Worm (Caenorhabditis elegans) whole organism, young adult: ENCODE measurements around the gene pgl-1.

Source experiments
- B0019.2 ChIP-seq: fragments of 200-800 bp; sonication (Bioruptor generic); conservative IDR thresholded peaks from 2 replicates; pipeline ENCODE4 v1.3.6; 2022; ENCODE audit warnings: missing genetic modification reagents, missing genetic modification characterization, missing compliant biosample characterization
- B0261.1 ChIP-seq: sonication (generic microtip); optimal IDR thresholded peaks from 2 replicates; lab custom pipeline; 2016; ENCODE audit warnings: mild to moderate bottlenecking, missing genetic modification characterization, moderate library complexity, missing compliant biosample characterization
- C06A6.2 ChIP-seq: fragments of 200-800 bp; sonication (Bioruptor generic); conservative IDR thresholded peaks from 2 replicates; pipeline ENCODE4 v1.3.6; 2022; ENCODE audit warnings: missing genetic modification characterization, missing compliant biosample characterization
- C17E4.6 ChIP-seq: fragments of 200-800 bp; sonication (Bioruptor generic); IDR thresholded peaks from 2 replicates; pipeline ENCODE4 v1.3.6; 2022; ENCODE audit warnings: missing genetic modification reagents, missing genetic modification characterization, missing compliant biosample characterization
- D2030.7 ChIP-seq: fragments of 200-800 bp; sonication (Bioruptor generic); IDR thresholded peaks from 2 replicates; pipeline ENCODE4 v1.3.6; 2022; ENCODE audit warnings: missing genetic modification reagents, missing genetic modification characterization, missing compliant biosample characterization
- F23B12.7 ChIP-seq: sonication (generic microtip); optimal IDR thresholded peaks from 2 replicates; lab custom pipeline; 2017; ENCODE audit warnings: missing genetic modification characterization, mild to moderate bottlenecking, missing compliant biosample characterization, antibody characterized with exemption, moderate library complexity; ENCODE audit not compliant: insufficient read depth
- F33H1.4 ChIP-seq: fragments of 200-800 bp; sonication (Bioruptor generic); IDR thresholded peaks from 2 replicates; pipeline ENCODE4 v1.3.6; 2022; ENCODE audit warnings: missing genetic modification reagents, missing genetic modification characterization, missing compliant biosample characterization
- F39B2.1 ChIP-seq: fragments of 200-800 bp; sonication (Bioruptor generic); IDR thresholded peaks from 2 replicates; pipeline ENCODE4 v1.3.6; 2022; ENCODE audit warnings: missing genetic modification reagents, missing genetic modification characterization, missing compliant biosample characterization
- F57C9.4 ChIP-seq: sonication (generic microtip); optimal IDR thresholded peaks from 2 replicates; lab custom pipeline; 2017; ENCODE audit warnings: mild to moderate bottlenecking, missing genetic modification characterization, missing compliant biosample characterization
- Y67H2A.10 ChIP-seq: fragments of 200-800 bp; sonication (Bioruptor generic); conservative IDR thresholded peaks from 2 replicates; pipeline ENCODE4 v1.3.6; 2022; ENCODE audit warnings: missing genetic modification reagents, missing genetic modification characterization, missing compliant biosample characterization
- bed-1 ChIP-seq: fragments of 200-800 bp; sonication (Bioruptor generic); IDR thresholded peaks from 2 replicates; pipeline ENCODE4 v1.3.6; 2022; ENCODE audit warnings: missing genetic modification reagents, missing genetic modification characterization, missing compliant biosample characterization
- ccch-3 ChIP-seq: fragments of 200-800 bp; sonication (Bioruptor generic); optimal IDR thresholded peaks from 2 replicates; lab custom pipeline; 2018; ENCODE audit warnings: mild to moderate bottlenecking, missing genetic modification characterization, missing compliant biosample characterization
- cebp-1 ChIP-seq, 2 experiments: fragments of 200-800 bp in 1 of 2; sonication (Bioruptor generic) in 1 of 2; sonication (generic microtip) in 1 of 2; IDR thresholded peaks in 1 of 2; optimal IDR thresholded peaks in 1 of 2; 2 replicates each; pipeline versions ENCODE4 v1.3.6 to Lab custom; 2017 to 2022; ENCODE audit warnings: missing compliant biosample characterization in 2 of 2, missing genetic modification characterization in 2 of 2, mild to moderate bottlenecking in 1 of 2, missing genetic modification reagents in 1 of 2, moderate library complexity in 1 of 2
- ceh-58 ChIP-seq: fragments of 200-800 bp; sonication (Bioruptor generic); IDR thresholded peaks from 2 replicates; pipeline ENCODE4 v1.3.6; 2022; ENCODE audit warnings: missing genetic modification characterization, missing compliant biosample characterization
- ceh-91 ChIP-seq: fragments of 200-800 bp; sonication (Bioruptor generic); IDR thresholded peaks from 2 replicates; pipeline ENCODE4 v1.3.6; 2022; ENCODE audit warnings: missing genetic modification reagents, missing genetic modification characterization, missing compliant biosample characterization
- ekl-4 ChIP-seq: fragments of 200-800 bp; sonication (Bioruptor generic); IDR thresholded peaks from 2 replicates; pipeline ENCODE4 v1.3.6; 2022; ENCODE audit warnings: missing genetic modification reagents, missing genetic modification characterization, missing compliant biosample characterization
- him-1 ChIP-seq: sonication (generic microtip); optimal IDR thresholded peaks from 2 replicates; lab custom pipeline; 2016; ENCODE audit warnings: missing genotype, missing genetic modification reagents, missing genetic modification characterization, missing compliant biosample characterization
- hrde-1 ChIP-seq: sonication (generic microtip); optimal IDR thresholded peaks from 2 replicates; lab custom pipeline; 2016; ENCODE audit warnings: missing genetic modification characterization, mild to moderate bottlenecking, missing compliant biosample characterization, moderate library complexity, missing genotype, missing genetic modification reagents, borderline replicate concordance
- hsf-1 ChIP-seq: fragments of 200-800 bp; sonication (Bioruptor generic); IDR thresholded peaks from 2 replicates; pipeline ENCODE4 v1.3.6; 2022; ENCODE audit warnings: missing genetic modification reagents, missing genetic modification characterization, missing compliant biosample characterization
- lag-1 ChIP-seq: fragments of 200-800 bp; sonication (Bioruptor generic); IDR thresholded peaks from 2 replicates; pipeline ENCODE4 v1.3.6; 2022; ENCODE audit warnings: missing genetic modification reagents, missing genetic modification characterization, missing compliant biosample characterization
- let-607 ChIP-seq, 2 experiments: fragments of 200-800 bp in 1 of 2; sonication (Bioruptor generic) in 1 of 2; sonication (generic microtip) in 1 of 2; optimal IDR thresholded peaks; 2 replicates each; lab custom pipeline; 2016 to 2018; ENCODE audit warnings: mild to moderate bottlenecking in 2 of 2, missing compliant biosample characterization in 2 of 2, missing genetic modification characterization in 2 of 2, moderate library complexity in 2 of 2, missing genotype in 1 of 2
- lin-35 ChIP-seq, 3 experiments: fragments of 150-350 bp in 2 of 3; sonication (generic microtip) in 1 of 3; optimal IDR thresholded peaks; 2 replicates each; lab custom pipeline; 2014 to 2018; ENCODE audit warnings: missing biosample characterization in 3 of 3, missing genetic modification characterization in 3 of 3, missing genetic modification reagents in 3 of 3
- lin-40 ChIP-seq: sonication (generic microtip); optimal IDR thresholded peaks from 2 replicates; lab custom pipeline; 2016; ENCODE audit warnings: missing genetic modification characterization, mild to moderate bottlenecking, missing compliant biosample characterization, missing genotype, missing genetic modification reagents
- lsy-27 ChIP-seq: sonication (generic microtip); optimal IDR thresholded peaks from 2 replicates; lab custom pipeline; 2017; ENCODE audit warnings: missing genetic modification characterization, mild to moderate bottlenecking, missing compliant biosample characterization, antibody characterized with exemption, missing genotype, borderline replicate concordance; ENCODE audit not compliant: insufficient read depth
- mel-28 ChIP-seq: sonication (generic microtip); optimal IDR thresholded peaks from 2 replicates; lab custom pipeline; 2016; ENCODE audit warnings: borderline replicate concordance, mild to moderate bottlenecking, missing genetic modification characterization, missing compliant biosample characterization
- mes-4 ChIP-seq: sonication (generic microtip); optimal IDR thresholded peaks from 2 replicates; lab custom pipeline; 2016; ENCODE audit warnings: missing genotype, missing genetic modification characterization, missing compliant biosample characterization
- nhr-179 ChIP-seq: sonication (generic microtip); optimal IDR thresholded peaks from 2 replicates; lab custom pipeline; 2016; ENCODE audit warnings: mild to moderate bottlenecking, missing genetic modification characterization, missing compliant biosample characterization
- rcor-1 ChIP-seq: fragments of 200-800 bp; sonication (Bioruptor generic); IDR thresholded peaks from 2 replicates; pipeline ENCODE4 v1.3.6; 2022; ENCODE audit warnings: missing genetic modification reagents, missing genetic modification characterization, missing compliant biosample characterization
- rec-8 ChIP-seq, 2 experiments: sonication (generic microtip); optimal IDR thresholded peaks; 2 replicates each; lab custom pipeline; 2016; ENCODE audit warnings: mild to moderate bottlenecking in 2 of 2, missing genetic modification characterization in 2 of 2, missing genetic modification reagents in 2 of 2, missing genotype in 2 of 2, missing biosample characterization in 1 of 2, missing compliant biosample characterization in 1 of 2, moderate library complexity in 1 of 2
- repo-1 ChIP-seq: sonication (generic microtip); optimal IDR thresholded peaks from 2 replicates; lab custom pipeline; 2017; ENCODE audit warnings: mild to moderate bottlenecking, missing genetic modification characterization, missing compliant biosample characterization
- rpc-1 ChIP-seq, 2 experiments: fragments of 150-350 bp in 1 of 2; sonication (generic microtip) in 1 of 2; optimal IDR thresholded peaks; 2 replicates each; lab custom pipeline; 2014 to 2018; ENCODE audit warnings: missing biosample characterization in 1 of 2, missing genetic modification characterization in 1 of 2, missing genetic modification reagents in 1 of 2, missing genotype in 1 of 2
- sea-2 ChIP-seq: fragments of 200-800 bp; sonication (Bioruptor generic); IDR thresholded peaks from 2 replicates; pipeline ENCODE4 v1.3.6; 2022; ENCODE audit warnings: missing genetic modification characterization, missing compliant biosample characterization
- snpc-1.3 ChIP-seq: sonication (generic microtip); optimal IDR thresholded peaks from 2 replicates; lab custom pipeline; 2017; ENCODE audit warnings: missing genetic modification characterization, mild to moderate bottlenecking, missing compliant biosample characterization, antibody characterized with exemption, moderate library complexity, missing genotype, missing genetic modification reagents; ENCODE audit not compliant: insufficient read depth
- unc-62 ChIP-seq: fragments of 150-350 bp; optimal IDR thresholded peaks from 2 replicates; lab custom pipeline; 2014; ENCODE audit warnings: missing biosample characterization, missing genetic modification reagents, missing genetic modification characterization
- ztf-25 ChIP-seq: fragments of 200-800 bp; sonication (Bioruptor generic); IDR thresholded peaks from 2 replicates; pipeline ENCODE4 v1.3.6; 2022; ENCODE audit warnings: missing genetic modification reagents, missing genetic modification characterization, missing compliant biosample characterization
- ztf-28 ChIP-seq: fragments of 200-800 bp; sonication (Bioruptor generic); IDR thresholded peaks from 2 replicates; pipeline ENCODE4 v1.3.6; 2022; ENCODE audit warnings: missing genetic modification reagents, missing genetic modification characterization, missing compliant biosample characterization
- ztf-3 ChIP-seq: fragments of 200-800 bp; sonication (Bioruptor generic); optimal IDR thresholded peaks from 2 replicates; lab custom pipeline; 2018; ENCODE audit warnings: mild to moderate bottlenecking, missing genetic modification characterization, missing compliant biosample characterization
- ztf-6 ChIP-seq: fragments of 200-800 bp; sonication (Bioruptor generic); IDR thresholded peaks from 2 replicates; pipeline ENCODE4 v1.3.6; 2022; ENCODE audit warnings: missing genetic modification reagents, missing genetic modification characterization, missing compliant biosample characterization

pgl-1 gene

ce11 chrIV:6999206-6999605, 22.1 kb upstream of the pgl-1 start, which contains the start of gene C25A8.5:
Gene C25A8.5 (plus strand): TSS chrIV:6999506.
- no peak for TF ChIP-seq bed-1 (GFP tag; lab: Robert Waterston, UW)
- TF ChIP-seq unc-62 (GFP tag; lab: Kevin White, UChicago), result no peak
- TF ChIP-seq F57C9.4 (tag; lab: Kevin White, UChicago), result no peak
- no peak for TF ChIP-seq ekl-4 (GFP tag; lab: Robert Waterston, UW)
- no peak for TF ChIP-seq nhr-179 (tag; lab: Kevin White, UChicago)
- no peak for TF ChIP-seq ztf-3
- TF ChIP-seq, all 124 proteins: peak for 0

DNA sequence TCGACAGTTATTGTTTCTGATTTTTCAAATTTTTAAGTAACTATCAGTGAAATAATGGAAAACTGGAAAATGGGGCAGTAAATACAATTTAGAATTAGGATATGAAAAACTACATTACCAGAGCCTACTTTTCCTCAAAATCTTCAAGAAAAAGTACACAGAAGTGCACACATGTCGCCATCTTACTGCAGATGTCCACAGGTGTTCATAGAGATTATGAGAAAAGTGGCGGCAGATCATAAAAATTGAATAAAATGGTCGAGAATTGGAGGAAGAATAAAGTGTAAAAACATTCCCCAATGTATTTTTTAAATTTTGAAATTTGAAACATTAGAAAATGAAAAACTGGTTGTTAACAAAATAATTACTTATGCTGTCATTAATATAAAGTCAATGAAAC, 20.8 kb upstream of the pgl-1 start:
- no peak for TF ChIP-seq sea-2 (GFP tag; lab: Robert Waterston, UW)
- no peak for TF ChIP-seq cebp-1 (GFP tag; IDR thresholded peaks at IDR 0.05; lab: Robert Waterston, UW)
- TF ChIP-seq cebp-1 (tag; optimal IDR thresholded peaks at IDR 0.05; lab: Kevin White, UChicago), result no peak
- no peak for TF ChIP-seq lag-1 (GFP tag; lab: Robert Waterston, UW)
- TF ChIP-seq mes-4 (tag; lab: Kevin White, UChicago), result no peak
- TF ChIP-seq F23B12.7 (tag; lab: Kevin White, UChicago), result no peak
- no peak for TF ChIP-seq ztf-25 (GFP tag; lab: Robert Waterston, UW)
- no peak for TF ChIP-seq F39B2.1 (GFP tag; lab: Robert Waterston, UW)
- no peak for TF ChIP-seq lsy-27 (tag; lab: Kevin White, UChicago)
- TF ChIP-seq rcor-1 (GFP tag; lab: Robert Waterston, UW), result no peak
- TF ChIP-seq ceh-58, result no peak
- no peak for TF ChIP-seq let-607 (tag; optimal IDR thresholded peaks at IDR 0.05; lab: Kevin White, UChicago)
- no peak for TF ChIP-seq ccch-3 (GFP tag; lab: Kevin White, UChicago)
- no peak for TF ChIP-seq ztf-6 (GFP tag; lab: Robert Waterston, UW)
- TF ChIP-seq C06A6.2 (GFP tag; lab: Robert Waterston, UW), result no peak
- no peak for TF ChIP-seq hrde-1 (tag; lab: Kevin White, UChicago)
- no peak for TF ChIP-seq rpc-1 (optimal IDR thresholded peaks at IDR 0.05; lab: Kevin White, UChicago)
- TF ChIP-seq rpc-1 (tag; optimal IDR thresholded peaks at IDR 0.05; lab: Kevin White, UChicago), result no peak
- TF ChIP-seq C17E4.6 (GFP tag; lab: Robert Waterston, UW), result no peak
- no peak for TF ChIP-seq ztf-28 (GFP tag; lab: Robert Waterston, UW)
- TF ChIP-seq snpc-1.3 (tag; lab: Kevin White, UChicago), result no peak
- TF ChIP-seq B0261.1 (tag; lab: Kevin White, UChicago), result no peak

DNA sequence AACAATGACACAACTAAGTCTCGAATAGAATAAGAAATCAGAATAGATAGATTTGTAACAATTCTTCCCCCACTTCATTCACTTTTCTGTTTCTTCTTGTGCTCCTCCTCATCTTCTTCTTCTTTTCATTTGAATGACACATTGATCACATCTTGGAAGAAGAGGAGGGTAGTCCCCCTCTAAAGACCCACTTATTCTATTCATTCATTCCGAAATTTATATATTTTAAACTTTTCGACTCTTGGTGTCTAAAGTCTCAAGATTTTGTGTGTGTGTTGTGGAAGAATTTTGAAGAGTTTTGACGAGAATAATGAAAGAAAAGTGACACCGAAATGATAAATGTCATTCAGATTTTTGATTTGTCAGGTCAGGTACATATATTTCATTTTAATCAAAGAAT, 14.0 kb upstream of the pgl-1 start:
- TF ChIP-seq mes-4 (tag; lab: Kevin White, UChicago) (no peak), let-607 (tag; optimal IDR thresholded peaks at IDR 0.05; lab: Kevin White, UChicago) (no peak), lin-35 (GFP tag; optimal IDR thresholded peaks at IDR 0.05; lab: Kevin White, UChicago) (no peak), C06A6.2 (GFP tag; lab: Robert Waterston, UW) (no peak), ekl-4 (GFP tag; lab: Robert Waterston, UW) (no peak), F33H1.4 (GFP tag; lab: Robert Waterston, UW) (no peak), lsy-27 (tag; lab: Kevin White, UChicago) (no peak), rec-8 (tag; optimal IDR thresholded peaks at IDR 0.05; lab: Kevin White, UChicago) (no peak), hsf-1 (GFP tag; lab: Robert Waterston, UW) (no peak), Y67H2A.10 (GFP tag; lab: Robert Waterston, UW) (no peak), B0019.2 (GFP tag; lab: Robert Waterston, UW) (no peak), ztf-28 (GFP tag; lab: Robert Waterston, UW) (no peak), mel-28 (tag; lab: Kevin White, UChicago) (no peak), lin-40 (tag; lab: Kevin White, UChicago) (no peak), D2030.7 (GFP tag; lab: Robert Waterston, UW) (no peak), rpc-1 (optimal IDR thresholded peaks at IDR 0.05; lab: Kevin White, UChicago) (no peak), rpc-1 (tag; optimal IDR thresholded peaks at IDR 0.05; lab: Kevin White, UChicago) (no peak), ceh-91 (GFP tag; lab: Robert Waterston, UW) (no peak), him-1 (tag; lab: Kevin White, UChicago) (no peak), repo-1 (no peak), F39B2.1 (GFP tag; lab: Robert Waterston, UW) (no peak)
